Worm (Caenorhabditis elegans) whole organism, young adult: ENCODE data around the gene fbxb-74.

ENCODE experiments used
- B0336.3 ChIP-seq: fragments of 200-800 bp; sonication (Bioruptor generic); IDR thresholded peaks from 2 replicates; pipeline ENCODE4 v1.3.6; 2022; ENCODE audit warnings: missing genetic modification characterization, missing compliant biosample characterization
- C06A6.2 ChIP-seq: fragments of 200-800 bp; sonication (Bioruptor generic); conservative IDR thresholded peaks from 2 replicates; pipeline ENCODE4 v1.3.6; 2022; ENCODE audit warnings: missing genetic modification characterization, missing compliant biosample characterization
- C17E4.6 ChIP-seq: fragments of 200-800 bp; sonication (Bioruptor generic); IDR thresholded peaks from 2 replicates; pipeline ENCODE4 v1.3.6; 2022; ENCODE audit warnings: missing genetic modification reagents, missing genetic modification characterization, missing compliant biosample characterization
- F22D6.2 ChIP-seq: sonication (generic microtip); optimal IDR thresholded peaks from 2 replicates; lab custom pipeline; 2016; ENCODE audit warnings: mild to moderate bottlenecking, missing genetic modification characterization, missing compliant biosample characterization
- F23B12.7 ChIP-seq: sonication (generic microtip); optimal IDR thresholded peaks from 2 replicates; lab custom pipeline; 2017; ENCODE audit warnings: missing genetic modification characterization, mild to moderate bottlenecking, missing compliant biosample characterization, antibody characterized with exemption, moderate library complexity; ENCODE audit not compliant: insufficient read depth
- F33H1.4 ChIP-seq: fragments of 200-800 bp; sonication (Bioruptor generic); IDR thresholded peaks from 2 replicates; pipeline ENCODE4 v1.3.6; 2022; ENCODE audit warnings: missing genetic modification reagents, missing genetic modification characterization, missing compliant biosample characterization
- F37B4.10 ChIP-seq: fragments of 200-800 bp; sonication (Bioruptor generic); IDR thresholded peaks from 2 replicates; pipeline ENCODE4 v1.3.6; 2022; ENCODE audit warnings: missing genetic modification characterization, missing compliant biosample characterization
- F49E8.2 ChIP-seq: sonication (generic microtip); optimal IDR thresholded peaks from 3 replicates; lab custom pipeline; 2017; ENCODE audit warnings: missing genetic modification characterization, mild to moderate bottlenecking, missing compliant biosample characterization, antibody characterized with exemption, moderate library complexity; ENCODE audit not compliant: insufficient read depth
- F57A8.1 ChIP-seq: fragments of 200-800 bp; sonication (Bioruptor generic); optimal IDR thresholded peaks from 2 replicates; lab custom pipeline; 2018; ENCODE audit warnings: mild to moderate bottlenecking, missing genetic modification characterization, moderate library complexity, missing compliant biosample characterization
- Y53F4B.3 ChIP-seq: fragments of 200-800 bp; sonication (Bioruptor generic); IDR thresholded peaks from 2 replicates; pipeline ENCODE4 v1.3.6; 2022; ENCODE audit warnings: missing genetic modification reagents, missing genetic modification characterization, missing compliant biosample characterization
- Y53G8AR.9 ChIP-seq: fragments of 200-800 bp; sonication (Bioruptor generic); conservative IDR thresholded peaks from 2 replicates; pipeline ENCODE4 v1.3.6; 2022; ENCODE audit warnings: missing genetic modification reagents, missing genetic modification characterization, missing compliant biosample characterization
- Y79H2A.3 ChIP-seq: fragments of 200-800 bp; sonication (Bioruptor generic); conservative IDR thresholded peaks from 2 replicates; pipeline ENCODE4 v1.3.6; 2022; ENCODE audit warnings: missing genetic modification reagents, missing genetic modification characterization, missing compliant biosample characterization
- Y95B8A.8 ChIP-seq: fragments of 200-800 bp; sonication (Bioruptor generic); IDR thresholded peaks from 2 replicates; pipeline ENCODE4 v1.3.6; 2022; ENCODE audit warnings: missing genetic modification reagents, missing genetic modification characterization, missing compliant biosample characterization
- attf-5 ChIP-seq: fragments of 200-800 bp; sonication (Bioruptor generic); optimal IDR thresholded peaks from 2 replicates; lab custom pipeline; 2018; ENCODE audit warnings: mild to moderate bottlenecking, missing genetic modification characterization, missing compliant biosample characterization
- attf-6 ChIP-seq: fragments of 200-800 bp; sonication (Bioruptor generic); IDR thresholded peaks from 2 replicates; pipeline ENCODE4 v1.3.6; 2022; ENCODE audit warnings: missing genetic modification reagents, missing genetic modification characterization, missing compliant biosample characterization
- ceh-100 ChIP-seq: fragments of 200-800 bp; sonication (Bioruptor generic); IDR thresholded peaks from 2 replicates; pipeline ENCODE4 v1.3.6; 2022; ENCODE audit warnings: missing genetic modification reagents, missing genetic modification characterization, missing compliant biosample characterization
- ceh-40 ChIP-seq: fragments of 200-800 bp; sonication (Bioruptor generic); IDR thresholded peaks from 2 replicates; pipeline ENCODE4 v1.3.6; 2022; ENCODE audit warnings: missing genetic modification characterization, missing compliant biosample characterization
- ceh-58 ChIP-seq: fragments of 200-800 bp; sonication (Bioruptor generic); IDR thresholded peaks from 2 replicates; pipeline ENCODE4 v1.3.6; 2022; ENCODE audit warnings: missing genetic modification characterization, missing compliant biosample characterization
- ceh-91 ChIP-seq: fragments of 200-800 bp; sonication (Bioruptor generic); IDR thresholded peaks from 2 replicates; pipeline ENCODE4 v1.3.6; 2022; ENCODE audit warnings: missing genetic modification reagents, missing genetic modification characterization, missing compliant biosample characterization
- dpl-1 ChIP-seq: fragments of 150-350 bp; optimal IDR thresholded peaks from 2 replicates; lab custom pipeline; 2014; ENCODE audit warnings: missing biosample characterization, missing genetic modification reagents, missing genetic modification characterization
- efl-1 ChIP-seq: fragments of 150-350 bp; optimal IDR thresholded peaks from 2 replicates; lab custom pipeline; 2014; ENCODE audit warnings: missing biosample characterization, missing genetic modification reagents, missing genetic modification characterization
- egrh-3 ChIP-seq: fragments of 200-800 bp; sonication (Bioruptor generic); IDR thresholded peaks from 2 replicates; pipeline ENCODE4 v1.3.6; 2022; ENCODE audit warnings: missing genetic modification reagents, missing genetic modification characterization, missing compliant biosample characterization
- ekl-4 ChIP-seq: fragments of 200-800 bp; sonication (Bioruptor generic); IDR thresholded peaks from 2 replicates; pipeline ENCODE4 v1.3.6; 2022; ENCODE audit warnings: missing genetic modification reagents, missing genetic modification characterization, missing compliant biosample characterization
- ets-4 ChIP-seq: fragments of 200-800 bp; sonication (Bioruptor generic); optimal IDR thresholded peaks from 2 replicates; lab custom pipeline; 2018; ENCODE audit warnings: mild to moderate bottlenecking, missing genetic modification characterization, missing compliant biosample characterization
- hlh-26 ChIP-seq: fragments of 200-800 bp; sonication (Bioruptor generic); conservative IDR thresholded peaks from 2 replicates; pipeline ENCODE4 v1.3.6; 2022; ENCODE audit warnings: missing genetic modification reagents, missing genetic modification characterization, missing compliant biosample characterization
- hmg-1.2 ChIP-seq: fragments of 200-800 bp; sonication (Bioruptor generic); IDR thresholded peaks from 2 replicates; pipeline ENCODE4 v1.3.6; 2022; ENCODE audit warnings: missing genetic modification reagents, missing genetic modification characterization, missing compliant biosample characterization
- hrde-1 ChIP-seq: sonication (generic microtip); optimal IDR thresholded peaks from 2 replicates; lab custom pipeline; 2016; ENCODE audit warnings: missing genetic modification characterization, mild to moderate bottlenecking, missing compliant biosample characterization, moderate library complexity, missing genotype, missing genetic modification reagents, borderline replicate concordance
- hsf-1 ChIP-seq: fragments of 200-800 bp; sonication (Bioruptor generic); IDR thresholded peaks from 2 replicates; pipeline ENCODE4 v1.3.6; 2022; ENCODE audit warnings: missing genetic modification reagents, missing genetic modification characterization, missing compliant biosample characterization
- lin-26 ChIP-seq: fragments of 200-800 bp; sonication (Bioruptor generic); IDR thresholded peaks from 2 replicates; pipeline ENCODE4 v1.3.6; 2022; ENCODE audit warnings: missing genetic modification reagents, missing genetic modification characterization, missing compliant biosample characterization
- lin-54 ChIP-seq: fragments of 200-800 bp; sonication (Bioruptor generic); optimal IDR thresholded peaks from 2 replicates; lab custom pipeline; 2018; ENCODE audit warnings: mild to moderate bottlenecking, missing genetic modification characterization, missing compliant biosample characterization
- lsl-1 ChIP-seq: fragments of 200-800 bp; sonication (Bioruptor generic); optimal IDR thresholded peaks from 2 replicates; lab custom pipeline; 2018; ENCODE audit warnings: mild to moderate bottlenecking, missing genetic modification characterization, moderate library complexity, missing compliant biosample characterization
- madf-3 ChIP-seq: fragments of 200-800 bp; sonication (Bioruptor generic); IDR thresholded peaks from 2 replicates; pipeline ENCODE4 v1.3.6; 2022; ENCODE audit warnings: missing genetic modification reagents, missing genetic modification characterization, missing compliant biosample characterization
- madf-6 ChIP-seq: fragments of 200-800 bp; sonication (Bioruptor generic); IDR thresholded peaks from 2 replicates; pipeline ENCODE4 v1.3.6; 2022; ENCODE audit warnings: missing genetic modification reagents, missing genetic modification characterization, missing compliant biosample characterization
- madf-8 ChIP-seq: fragments of 200-800 bp; sonication (Bioruptor generic); conservative IDR thresholded peaks from 2 replicates; pipeline ENCODE4 v1.3.6; 2022; ENCODE audit warnings: missing genetic modification reagents, missing genetic modification characterization, missing compliant biosample characterization
- mel-28 ChIP-seq: sonication (generic microtip); optimal IDR thresholded peaks from 2 replicates; lab custom pipeline; 2016; ENCODE audit warnings: borderline replicate concordance, mild to moderate bottlenecking, missing genetic modification characterization, missing compliant biosample characterization
- nfyb-1 ChIP-seq: fragments of 200-800 bp; sonication (Bioruptor generic); IDR thresholded peaks from 2 replicates; pipeline ENCODE4 v1.3.6; 2022; ENCODE audit warnings: missing genetic modification reagents, missing genetic modification characterization, missing compliant biosample characterization
- nhr-80 ChIP-seq: sonication (generic microtip); optimal IDR thresholded peaks from 2 replicates; lab custom pipeline; 2016; ENCODE audit warnings: missing genetic modification characterization, missing compliant biosample characterization
- pbrm-1 ChIP-seq: fragments of 200-800 bp; sonication (Bioruptor generic); IDR thresholded peaks from 2 replicates; pipeline ENCODE4 v1.3.6; 2022; ENCODE audit warnings: missing genetic modification reagents, missing genetic modification characterization, missing compliant biosample characterization
- rcor-1 ChIP-seq: fragments of 200-800 bp; sonication (Bioruptor generic); IDR thresholded peaks from 2 replicates; pipeline ENCODE4 v1.3.6; 2022; ENCODE audit warnings: missing genetic modification reagents, missing genetic modification characterization, missing compliant biosample characterization
- sdz-38 ChIP-seq: sonication (generic microtip); optimal IDR thresholded peaks from 2 replicates; lab custom pipeline; 2016; ENCODE audit warnings: missing genotype, missing genetic modification characterization, missing compliant biosample characterization
- snpc-1.3 ChIP-seq: sonication (generic microtip); optimal IDR thresholded peaks from 2 replicates; lab custom pipeline; 2017; ENCODE audit warnings: missing genetic modification characterization, mild to moderate bottlenecking, missing compliant biosample characterization, antibody characterized with exemption, moderate library complexity, missing genotype, missing genetic modification reagents; ENCODE audit not compliant: insufficient read depth
- snpc-3.4 ChIP-seq: sonication (generic microtip); optimal IDR thresholded peaks from 2 replicates; lab custom pipeline; 2017; ENCODE audit warnings: missing genetic modification characterization, mild to moderate bottlenecking, missing compliant biosample characterization, antibody characterized with exemption, moderate library complexity, missing genotype, missing genetic modification reagents
- snpc-4 ChIP-seq, 5 experiments: fragments of 150-350 bp in 1 of 5; sonication (generic microtip) in 4 of 5; optimal IDR thresholded peaks; 2 replicates each; lab custom pipeline; 2014 to 2018; ENCODE audit warnings: missing genetic modification characterization in 5 of 5, missing biosample characterization in 3 of 5, antibody characterized with exemption in 2 of 5, mild to moderate bottlenecking in 2 of 5, missing compliant biosample characterization in 2 of 5, missing genotype in 2 of 5, moderate library complexity in 2 of 5, missing genetic modification reagents in 1 of 5
- tbp1 ChIP-seq: fragments of 200-800 bp; sonication (Bioruptor generic); optimal IDR thresholded peaks from 2 replicates; lab custom pipeline; 2018; ENCODE audit warnings: mild to moderate bottlenecking, missing genetic modification characterization, missing compliant biosample characterization
- tlf-1 ChIP-seq: fragments of 200-800 bp; sonication (Bioruptor generic); optimal IDR thresholded peaks from 2 replicates; lab custom pipeline; 2018; ENCODE audit warnings: mild to moderate bottlenecking, missing genetic modification characterization, missing compliant biosample characterization

Gene fbxb-74

DNA sequence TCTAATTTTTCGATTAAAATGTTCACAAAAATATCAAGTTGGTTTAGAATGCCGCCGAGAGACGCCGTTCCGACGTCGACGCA, 8.0 kb upstream of the fbxb-74 start, which contains the start of gene chat-1:
chat-1 (plus strand) TSS at position 48 of the 83 bp plus-strand sequence.
- no peak for TF ChIP-seq nhr-80 (tag; lab: Kevin White, UChicago)

DNA sequence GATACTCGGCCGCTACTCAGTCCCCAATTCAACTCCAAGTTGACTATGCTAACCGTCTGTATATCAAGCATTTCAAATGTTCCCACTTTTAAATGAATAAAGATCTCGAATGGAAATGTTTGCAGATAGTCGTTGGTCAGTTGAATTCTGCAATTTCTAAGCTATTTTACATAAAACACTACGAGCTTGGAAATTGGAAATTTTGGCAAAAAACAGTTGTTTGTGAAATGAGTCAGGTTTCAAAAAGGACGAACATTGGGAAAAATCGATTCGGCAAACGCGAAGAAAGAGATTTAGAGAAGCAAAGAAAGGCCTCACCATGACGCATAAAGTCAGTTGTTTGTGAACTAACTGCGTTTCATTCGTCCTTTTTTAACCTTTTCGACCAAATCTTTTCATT, 7.8 kb upstream of the fbxb-74 start:
- TF ChIP-seq hsf-1 (GFP tag; lab: Robert Waterston, UW) (peak; percentile 66), madf-8 (GFP tag; lab: Robert Waterston, UW) (no peak), F23B12.7 (tag; lab: Kevin White, UChicago) (no peak), tlf-1 (GFP tag; lab: Kevin White, UChicago) (no peak), F22D6.2 (tag; lab: Kevin White, UChicago) (no peak), tbp1 (GFP tag; lab: Kevin White, UChicago) (peak; percentile 13), ceh-40 (GFP tag; lab: Robert Waterston, UW) (0 out of 2 replicates have a peak, but pooled peaks have one; percentile 31), madf-6 (GFP tag; lab: Robert Waterston, UW) (peak; percentile 74), Y79H2A.3 (GFP tag; lab: Robert Waterston, UW) (peak; percentile 74; the same call in 1 of the 2 replicates), madf-3 (0 out of 2 replicates have a peak, but pooled peaks have one; percentile 56), lin-26 (GFP tag; lab: Robert Waterston, UW) (peak; percentile 71; the same call in 1 of the 2 replicates), F49E8.2 (peak; percentile 20), lsl-1 (GFP tag; lab: Kevin White, UChicago) (peak; percentile 12), hrde-1 (tag; lab: Kevin White, UChicago) (peak; percentile 13), Y53G8AR.9 (GFP tag; lab: Robert Waterston, UW) (peak; percentile 81), lin-54 (GFP tag; lab: Kevin White, UChicago) (peak; percentile 29), ceh-91 (GFP tag; lab: Robert Waterston, UW) (no peak), attf-6 (GFP tag; lab: Robert Waterston, UW) (peak; percentile 63), B0336.3 (GFP tag; lab: Robert Waterston, UW) (peak; percentile 52; the same call in 1 of the 2 replicates), F33H1.4 (GFP tag; lab: Robert Waterston, UW) (peak; percentile 40), snpc-4 (GFP tag; optimal IDR thresholded peaks at IDR 0.05; lab: Kevin White, UChicago) (no peak), snpc-4 (tag; optimal IDR thresholded peaks at IDR 0.05; lab: Kevin White, UChicago) (peak in 1 of 4 experiments; percentile 17), dpl-1 (GFP tag; lab: Kevin White, UChicago) (no peak), hlh-26 (GFP tag; lab: Robert Waterston, UW) (no peak), snpc-3.4 (peak; percentile 35), efl-1 (GFP tag; lab: Kevin White, UChicago) (peak; percentile 3), Y53F4B.3 (GFP tag; lab: Robert Waterston, UW) (0 out of 2 replicates have a peak, but pooled peaks have one; percentile 13), rcor-1 (GFP tag; lab: Robert Waterston, UW) (peak; percentile 48; the same call in 1 of the 2 replicates), C17E4.6 (0 out of 2 replicates have a peak, but pooled peaks have one; percentile 61), nfyb-1 (GFP tag; lab: Robert Waterston, UW) (0 out of 2 replicates have a peak, but pooled peaks have one; percentile 15), ceh-58 (0 out of 2 replicates have a peak, but pooled peaks have one; percentile 41), ceh-100 (GFP tag; lab: Robert Waterston, UW) (peak; percentile 39), F37B4.10 (GFP tag; lab: Robert Waterston, UW) (no peak), C06A6.2 (GFP tag; lab: Robert Waterston, UW) (no peak), sdz-38 (no peak), ets-4 (GFP tag; lab: Kevin White, UChicago) (no peak), Y95B8A.8 (peak; percentile 12; the same call in 1 of the 2 replicates), ekl-4 (GFP tag; lab: Robert Waterston, UW) (0 out of 2 replicates have a peak, but pooled peaks have one; percentile 19), egrh-3 (GFP tag; lab: Robert Waterston, UW) (no peak), snpc-1.3 (peak; percentile 39), hmg-1.2 (peak; percentile 52), mel-28 (tag; lab: Kevin White, UChicago) (no peak), attf-5 (GFP tag; lab: Kevin White, UChicago) (peak; percentile 1), F57A8.1 (GFP tag; lab: Kevin White, UChicago) (no peak), pbrm-1 (peak; percentile 63; the same call in 1 of the 2 replicates)
